Fruit fly (Drosophila melanogaster): ENCODE measurements around the gene Snx6.
A peak's percentile ranks its signal among the peaks of the same experiment; 100 is the strongest.

Snx6 gene

dm6 chr2L:8185008-8185407, 35.5 kb downstream of the Snx6 start:
- no peak for TF ChIP-seq CG16779 (tag; optimal IDR thresholded peaks at IDR 0.05)
- no peak for TF ChIP-seq CG6276 (GFP tag; optimal IDR thresholded peaks at IDR 0.05)
- TF ChIP-seq CG32006 (GFP tag; optimal IDR thresholded peaks at IDR 0.05) = no peak
- TF ChIP-seq CG6808 (GFP tag; optimal IDR thresholded peaks at IDR 0.05) = no peak
- TF ChIP-seq CG7368 (GFP tag; optimal IDR thresholded peaks at IDR 0.05) = no peak
- no peak for TF ChIP-seq cyc (GFP tag; optimal IDR thresholded peaks at IDR 0.05)
- TF ChIP-seq topi (GFP tag; optimal IDR thresholded peaks at IDR 0.05) = no peak
- no peak for TF ChIP-seq Ets21C (GFP tag; optimal IDR thresholded peaks at IDR 0.05)
- no peak for TF ChIP-seq CG8319 (GFP tag; optimal IDR thresholded peaks at IDR 0.05)
- TF ChIP-seq CG6854 (GFP tag; optimal IDR thresholded peaks at IDR 0.05) = no peak
- no peak for TF ChIP-seq CG15336 (GFP tag; IDR thresholded peaks at IDR 0.05)
- TF ChIP-seq Met (GFP tag; optimal IDR thresholded peaks at IDR 0.05) = no peak
- TF ChIP-seq Ets96B (tag; optimal IDR thresholded peaks at IDR 0.05) = no peak
- TF ChIP-seq Eip78C (GFP tag) = no peak
- TF ChIP-seq svp (GFP tag) = no peak
- TF ChIP-seq Sox102F (GFP tag; optimal IDR thresholded peaks at IDR 0.05) = no peak
- TF ChIP-seq CG3032 (tag; optimal IDR thresholded peaks at IDR 0.05) = no peak
- TF ChIP-seq Hr4 (GFP tag; optimal IDR thresholded peaks at IDR 0.05) = no peak
- no peak for TF ChIP-seq CG8632 (GFP tag; optimal IDR thresholded peaks at IDR 0.05)

DNA sequence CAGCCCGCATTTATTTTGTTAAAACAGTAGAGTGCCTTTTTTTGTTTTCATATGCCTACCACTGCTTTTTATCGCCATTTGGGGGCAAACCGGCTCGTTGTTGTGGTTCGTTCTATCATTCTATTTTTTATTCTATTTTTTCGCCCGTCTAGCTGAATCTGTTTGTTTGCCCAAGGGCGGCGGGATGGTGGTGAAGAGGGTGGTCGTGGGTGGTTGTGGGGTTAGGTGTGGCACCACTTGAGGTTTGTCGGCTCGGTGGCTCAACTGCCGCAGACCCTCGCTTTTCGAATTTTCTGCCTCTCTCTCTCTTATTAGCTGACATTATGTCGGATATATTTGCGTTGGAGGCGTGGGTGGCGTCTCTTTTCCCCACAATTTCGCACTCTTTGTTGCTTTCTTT, 49.0 kb downstream of the Snx6 start:
- TF ChIP-seq CG15336 (GFP tag; IDR thresholded peaks at IDR 0.05) (peak; percentile 23; the same call in 1 of the 2 replicates), Sox14 (GFP tag; optimal IDR thresholded peaks at IDR 0.05) (peak; percentile 24), CG6163 (GFP tag; IDR thresholded peaks at IDR 0.05) (0 out of 3 replicates have a peak, but pooled peaks have one; percentile 44), CG11902 (GFP tag; optimal IDR thresholded peaks at IDR 0.05) (no peak), pdm3 (GFP tag; optimal IDR thresholded peaks at IDR 0.05) (no peak)

- TF ChIP-seq CG3032 (tag; optimal IDR thresholded peaks at IDR 0.05) = no peak
- no peak for TF ChIP-seq net (GFP tag; optimal IDR thresholded peaks at IDR 0.05)
- TF ChIP-seq pdm3 (GFP tag; optimal IDR thresholded peaks at IDR 0.05) = no peak
- TF ChIP-seq CG7368 (GFP tag; optimal IDR thresholded peaks at IDR 0.05) = no peak
- TF ChIP-seq Ets96B (tag; optimal IDR thresholded peaks at IDR 0.05) = no peak
- no peak for TF ChIP-seq cyc (GFP tag; optimal IDR thresholded peaks at IDR 0.05)
- no peak for TF ChIP-seq CG4318 (GFP tag; optimal IDR thresholded peaks at IDR 0.05)
- no peak for TF ChIP-seq svp (GFP tag)
- no peak for TF ChIP-seq CG34406 (GFP tag; optimal IDR thresholded peaks at IDR 0.05)
- TF ChIP-seq Lpt (GFP tag; optimal IDR thresholded peaks at IDR 0.05) = no peak
- no peak for TF ChIP-seq Sox15 (GFP tag; optimal IDR thresholded peaks at IDR 0.05)
- TF ChIP-seq CG6276 (GFP tag; optimal IDR thresholded peaks at IDR 0.05) = no peak
- TF ChIP-seq Smox (GFP tag; optimal IDR thresholded peaks at IDR 0.05) = no peak
- TF ChIP-seq esn (GFP tag; optimal IDR thresholded peaks at IDR 0.05) = no peak
- TF ChIP-seq achi (GFP tag; optimal IDR thresholded peaks at IDR 0.05) = no peak
- no peak for TF ChIP-seq fd59A (GFP tag; optimal IDR thresholded peaks at IDR 0.05)
Observed at dm6 chr2L:8170600-8171182, 49.9 kb downstream of the Snx6 start.

DNA sequence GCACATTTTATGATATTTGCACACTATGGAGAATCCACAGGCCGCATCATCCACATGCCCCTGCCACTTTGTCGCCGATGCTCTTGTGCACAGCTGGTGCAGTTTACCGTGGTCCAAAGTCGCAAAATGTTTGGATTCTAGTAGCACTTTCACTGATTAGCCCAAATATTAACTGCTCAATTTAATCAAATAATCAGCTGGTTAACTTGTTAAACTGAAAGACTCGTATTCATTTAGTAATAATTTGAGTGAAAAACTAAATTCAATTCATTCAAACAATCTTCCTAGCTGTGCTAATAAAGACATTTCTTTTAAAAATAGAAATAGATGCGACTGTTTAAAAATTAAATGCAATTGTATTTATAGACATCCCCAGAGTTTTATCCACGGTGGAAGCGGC, 52.5 kb downstream of the Snx6 start:
- TF ChIP-seq svp (GFP tag) (no peak), Ets21C (GFP tag; optimal IDR thresholded peaks at IDR 0.05) (no peak), fkh (GFP tag; optimal IDR thresholded peaks at IDR 0.05) (no peak), Hr4 (GFP tag; optimal IDR thresholded peaks at IDR 0.05) (peak; percentile 53), CG11902 (GFP tag; optimal IDR thresholded peaks at IDR 0.05) (no peak), CG6163 (GFP tag; IDR thresholded peaks at IDR 0.05) (0 out of 3 replicates have a peak, but pooled peaks have one; percentile 35), eg (GFP tag; IDR thresholded peaks at IDR 0.05) (peak; percentile 49; the same call in 2 of the 3 replicates), CG15336 (GFP tag; IDR thresholded peaks at IDR 0.05) (peak; percentile 47), dsx (GFP tag; optimal IDR thresholded peaks at IDR 0.05; ENCODE audit: poor library complexity, severe bottlenecking) (no peak), pdm3 (GFP tag; optimal IDR thresholded peaks at IDR 0.05) (peak; percentile 16), Eip78C (GFP tag) (peak; percentile 56), net (GFP tag; optimal IDR thresholded peaks at IDR 0.05) (peak; percentile 40), lz (GFP tag; optimal IDR thresholded peaks at IDR 0.05) (no peak), salr (GFP tag; optimal IDR thresholded peaks at IDR 0.05) (no peak), CG32006 (GFP tag; optimal IDR thresholded peaks at IDR 0.05) (peak; percentile 64), topi (GFP tag; optimal IDR thresholded peaks at IDR 0.05) (no peak), esn (GFP tag; optimal IDR thresholded peaks at IDR 0.05) (no peak), Smox (GFP tag; optimal IDR thresholded peaks at IDR 0.05) (no peak), CG3919 (GFP tag; optimal IDR thresholded peaks at IDR 0.05) (no peak), CG8119 (GFP tag; IDR thresholded peaks at IDR 0.05) (peak; percentile 38; the same call in 2 of the 3 replicates), CG4318 (GFP tag; optimal IDR thresholded peaks at IDR 0.05) (no peak), achi (GFP tag; optimal IDR thresholded peaks at IDR 0.05) (no peak), fd85E (GFP tag; optimal IDR thresholded peaks at IDR 0.05) (no peak), spab (GFP tag; optimal IDR thresholded peaks at IDR 0.05) (no peak), CG1621 (tag; optimal IDR thresholded peaks at IDR 0.05) (no peak)

Data from whole organism, prepupa.